Worm (Caenorhabditis elegans) whole organism, midembryonic: ENCODE results near the gene ZK813.2.

Experiments
- T22C8.4 ChIP-seq: fragments of 200-800 bp; sonication (Bioruptor generic); IDR thresholded peaks from 2 replicates; pipeline ENCODE4 v1.3.6; 2022; ENCODE audit warnings: missing genetic modification characterization, missing compliant biosample characterization
- cog-1 ChIP-seq: sonication (generic microtip); optimal IDR thresholded peaks from 2 replicates; lab custom pipeline; 2016; ENCODE audit warnings: missing genetic modification characterization, missing compliant biosample characterization
- flt-1 ChIP-seq: fragments of 200-800 bp; sonication (Bioruptor generic); IDR thresholded peaks from 2 replicates; pipeline ENCODE4 v1.3.6; 2022; ENCODE audit warnings: missing genetic modification characterization, missing compliant biosample characterization
- klf-2 ChIP-seq: fragments of 200-800 bp; sonication (Bioruptor generic); conservative IDR thresholded peaks from 2 replicates; pipeline ENCODE4 v1.3.6; 2022; ENCODE audit warnings: missing genetic modification reagents, missing genetic modification characterization, missing compliant biosample characterization
- med-1 ChIP-seq: sonication (generic microtip); optimal IDR thresholded peaks from 2 replicates; lab custom pipeline; 2017; ENCODE audit warnings: missing genetic modification characterization, mild to moderate bottlenecking, missing compliant biosample characterization, antibody characterized with exemption, missing genetic modification reagents; ENCODE audit not compliant: insufficient read depth
- ref-1 ChIP-seq: fragments of 200-800 bp; sonication (Bioruptor generic); conservative IDR thresholded peaks from 2 replicates; pipeline ENCODE4 v1.3.6; 2022; ENCODE audit warnings: missing genetic modification reagents, missing genetic modification characterization, missing compliant biosample characterization
- tab-1 ChIP-seq: fragments of 200-800 bp; sonication (Bioruptor generic); IDR thresholded peaks from 2 replicates; pipeline ENCODE4 v1.3.6; 2022; ENCODE audit warnings: missing genetic modification characterization, missing compliant biosample characterization
- ztf-23 ChIP-seq: fragments of 200-800 bp; sonication (Bioruptor generic); IDR thresholded peaks from 2 replicates; pipeline ENCODE4 v1.3.6; 2022; ENCODE audit warnings: missing genetic modification reagents, missing genetic modification characterization, missing compliant biosample characterization
- ztf-29 ChIP-seq: fragments of 200-800 bp; sonication (Bioruptor generic); IDR thresholded peaks from 2 replicates; pipeline ENCODE4 v1.3.6; 2022; ENCODE audit warnings: missing genetic modification reagents, missing genetic modification characterization, missing compliant biosample characterization

Gene ZK813.2

ce11 chrX:3419084-3419483, 24.5 kb upstream of the ZK813.2 start, which contains the start of gene C04F6.7:
Gene C04F6.7 (minus strand): TSS chrX:3419184.
- TF ChIP-seq cog-1 (tag; lab: Kevin White, UChicago) (no peak), ref-1 (GFP tag; lab: Robert Waterston, UW) (no peak), ztf-29 (GFP tag; lab: Robert Waterston, UW) (no peak), T22C8.4 (no peak), klf-2 (GFP tag; lab: Robert Waterston, UW) (no peak), flt-1 (no peak), ztf-23 (no peak), tab-1 (GFP tag; lab: Robert Waterston, UW) (no peak), med-1 (GFP tag; lab: Kevin White, UChicago) (no peak)

ce11 chrX:3424516-3424915, 19.1 kb upstream of the ZK813.2 start, which contains the start of gene ZK813.6:
Gene ZK813.6 (plus strand): TSS chrX:3424816.
- TF ChIP-seq flt-1 = no peak
- no peak for TF ChIP-seq cog-1 (tag; lab: Kevin White, UChicago)
- TF ChIP-seq ref-1 (GFP tag; lab: Robert Waterston, UW) = no peak
- no peak for TF ChIP-seq T22C8.4
- TF ChIP-seq ztf-23 = no peak
- no peak for TF ChIP-seq ztf-29 (GFP tag; lab: Robert Waterston, UW)
- no peak for TF ChIP-seq tab-1 (GFP tag; lab: Robert Waterston, UW)
- TF ChIP-seq med-1 (GFP tag; lab: Kevin White, UChicago) = no peak
- no peak for TF ChIP-seq klf-2 (GFP tag; lab: Robert Waterston, UW)

- no peak for TF ChIP-seq ztf-23
- no peak for TF ChIP-seq cog-1 (tag; lab: Kevin White, UChicago)
- TF ChIP-seq ztf-29 (GFP tag; lab: Robert Waterston, UW) = no peak
- TF ChIP-seq klf-2 (GFP tag; lab: Robert Waterston, UW) = no peak
- no peak for TF ChIP-seq flt-1
- no peak for TF ChIP-seq ref-1 (GFP tag; lab: Robert Waterston, UW)
- no peak for TF ChIP-seq T22C8.4
- no peak for TF ChIP-seq tab-1 (GFP tag; lab: Robert Waterston, UW)
- TF ChIP-seq med-1 (GFP tag; lab: Kevin White, UChicago) = no peak
Measured at ce11 chrX:3429122-3429521, 14.5 kb upstream of the ZK813.2 start.

- TF ChIP-seq tab-1 (GFP tag; lab: Robert Waterston, UW) (no peak), ztf-23 (no peak), ref-1 (GFP tag; lab: Robert Waterston, UW) (no peak), ztf-29 (GFP tag; lab: Robert Waterston, UW) (no peak), med-1 (GFP tag; lab: Kevin White, UChicago) (no peak), T22C8.4 (no peak), klf-2 (GFP tag; lab: Robert Waterston, UW) (no peak), flt-1 (no peak), cog-1 (tag; lab: Kevin White, UChicago) (no peak)
Measured at ce11 chrX:3430020-3430419, 13.6 kb upstream of the ZK813.2 start, which contains the start of gene ZK813.4. Gene ZK813.4 (minus strand): TSS chrX:3430120.

ce11 chrX:3439823-3440222, 3.8 kb upstream of the ZK813.2 start:
- TF ChIP-seq flt-1 = no peak
- TF ChIP-seq ref-1 (GFP tag; lab: Robert Waterston, UW) = no peak
- no peak for TF ChIP-seq med-1 (GFP tag; lab: Kevin White, UChicago)
- no peak for TF ChIP-seq ztf-29 (GFP tag; lab: Robert Waterston, UW)
- TF ChIP-seq tab-1 (GFP tag; lab: Robert Waterston, UW) = no peak
- TF ChIP-seq klf-2 (GFP tag; lab: Robert Waterston, UW) = no peak
- no peak for TF ChIP-seq ztf-23
- TF ChIP-seq cog-1 (tag; lab: Kevin White, UChicago) = no peak
- no peak for TF ChIP-seq T22C8.4

- TF ChIP-seq T22C8.4 (no peak), tab-1 (GFP tag; lab: Robert Waterston, UW) (no peak), ztf-23 (no peak), flt-1 (no peak), klf-2 (GFP tag; lab: Robert Waterston, UW) (no peak), cog-1 (tag; lab: Kevin White, UChicago) (no peak), med-1 (GFP tag; lab: Kevin White, UChicago) (no peak), ztf-29 (GFP tag; lab: Robert Waterston, UW) (no peak), ref-1 (GFP tag; lab: Robert Waterston, UW) (no peak)
Measured at ce11 chrX:3440308-3440707, 3.3 kb upstream of the ZK813.2 start.

- TF ChIP-seq flt-1 (no peak), T22C8.4 (no peak), ref-1 (GFP tag; lab: Robert Waterston, UW) (no peak), med-1 (GFP tag; lab: Kevin White, UChicago) (no peak), ztf-23 (no peak), klf-2 (GFP tag; lab: Robert Waterston, UW) (no peak), cog-1 (tag; lab: Kevin White, UChicago) (no peak), tab-1 (GFP tag; lab: Robert Waterston, UW) (no peak), ztf-29 (GFP tag; lab: Robert Waterston, UW) (no peak)
Measured at ce11 chrX:3441539-3441938, 2.1 kb upstream of the ZK813.2 start, which contains the start of gene ZK813.3. Gene ZK813.3 (plus strand): TSS chrX:3441839.

ce11 chrX:3444514-3444913, 888 bp downstream of the ZK813.2 start, which contains the start of gene ZK813.7:
Gene ZK813.7 (plus strand): TSS chrX:3444814.
- TF ChIP-seq cog-1 (tag; lab: Kevin White, UChicago) = no peak
- TF ChIP-seq med-1 (GFP tag; lab: Kevin White, UChicago) = no peak
- TF ChIP-seq T22C8.4 = no peak
- no peak for TF ChIP-seq klf-2 (GFP tag; lab: Robert Waterston, UW)
- no peak for TF ChIP-seq ztf-29 (GFP tag; lab: Robert Waterston, UW)
- no peak for TF ChIP-seq ztf-23
- no peak for TF ChIP-seq ref-1 (GFP tag; lab: Robert Waterston, UW)
- TF ChIP-seq flt-1 = no peak

- no peak for TF ChIP-seq klf-2 (GFP tag; lab: Robert Waterston, UW)
- TF ChIP-seq ztf-23 = no peak
- no peak for TF ChIP-seq tab-1 (GFP tag; lab: Robert Waterston, UW)
- TF ChIP-seq flt-1 = no peak
- TF ChIP-seq med-1 (GFP tag; lab: Kevin White, UChicago) = no peak
- TF ChIP-seq ztf-29 (GFP tag; lab: Robert Waterston, UW) = no peak
- TF ChIP-seq cog-1 (tag; lab: Kevin White, UChicago) = no peak
- TF ChIP-seq T22C8.4 = no peak
- TF ChIP-seq ref-1 (GFP tag; lab: Robert Waterston, UW) = no peak
Measured at ce11 chrX:3446011-3446410, 2.4 kb downstream of the ZK813.2 start, which contains the start of gene ZK813.1. Gene ZK813.1 (plus strand): TSS chrX:3446311.
